Fruit fly (Drosophila melanogaster) whole organism, embryonic: ENCODE results near the gene Sb.
A peak's percentile ranks its signal among the peaks of the same experiment; 100 is the strongest.

Experiments
- Aef1 ChIP-seq: fragments of 200-800 bp; sonication (Bioruptor generic); IDR thresholded peaks from 3 replicates; pipeline ENCODE4 v1.3.6; 2022; ENCODE audit warnings: missing biosample characterization, missing genetic modification characterization
- Awh ChIP-seq: fragments of 200-800 bp; sonication (Bioruptor generic); IDR thresholded peaks from 2 replicates; pipeline ENCODE4, ENCODE4 v1.3.6; 2022; ENCODE audit warnings: missing biosample characterization, missing genetic modification characterization
- BEAF-32 ChIP-seq: fragments of 200-800 bp; sonication (Bioruptor generic); optimal IDR thresholded peaks from 3 replicates; lab custom pipeline; 2017; ENCODE audit warnings: missing biosample characterization, missing genetic modification characterization, mild to moderate bottlenecking, moderate library complexity, missing genetic modification reagents
- CG10431 ChIP-seq: fragments of 200-800 bp; sonication (Bioruptor generic); optimal IDR thresholded peaks from 3 replicates; lab custom pipeline; 2018; ENCODE audit warnings: missing biosample characterization, mild to moderate bottlenecking, missing genetic modification characterization
- CG11398 ChIP-seq: fragments of 200-800 bp; sonication (Bioruptor generic); optimal IDR thresholded peaks from 2 replicates; lab custom pipeline; 2016; ENCODE audit warnings: missing biosample characterization, missing genetic modification characterization
- CG1233 ChIP-seq: fragments of 200-800 bp; sonication (Bioruptor generic); optimal IDR thresholded peaks from 4 replicates; lab custom pipeline; 2018; ENCODE audit warnings: missing biosample characterization, mild to moderate bottlenecking, missing genetic modification characterization
- CG12769 ChIP-seq: fragments of 200-800 bp; sonication (Bioruptor generic); optimal IDR thresholded peaks from 2 replicates; lab custom pipeline; 2019; ENCODE audit warnings: missing biosample characterization, mild to moderate bottlenecking, missing genetic modification characterization, moderate library complexity
- CG14050 ChIP-seq: fragments of 200-800 bp; sonication (Bioruptor generic); IDR thresholded peaks from 3 replicates; pipeline ENCODE4 v1.3.6; 2022; ENCODE audit warnings: missing biosample characterization, missing genetic modification characterization
- CG14441 ChIP-seq: fragments of 200-800 bp; sonication (Bioruptor generic); IDR thresholded peaks from 2 replicates; pipeline ENCODE4 v1.3.6; 2022; ENCODE audit warnings: missing biosample characterization, missing genetic modification characterization
- CG14667 ChIP-seq: fragments of 200-800 bp; sonication (Bioruptor generic); IDR thresholded peaks from 2 replicates; pipeline ENCODE4 v1.3.6; 2022; ENCODE audit warnings: missing biosample characterization, missing genetic modification characterization
- CG14965 ChIP-seq: fragments of 200-800 bp; sonication (Bioruptor generic); optimal IDR thresholded peaks from 2 replicates; lab custom pipeline; 2016; ENCODE audit warnings: missing biosample characterization, missing genetic modification characterization, borderline replicate concordance
- CG15696 ChIP-seq: fragments of 200-800 bp; sonication (Bioruptor generic); optimal IDR thresholded peaks from 2 replicates; lab custom pipeline; 2019; ENCODE audit warnings: missing biosample characterization, mild to moderate bottlenecking, missing genetic modification characterization, moderate library complexity
- CG18262 ChIP-seq: fragments of 200-800 bp; optimal IDR thresholded peaks from 3 replicates; lab custom pipeline; 2019; ENCODE audit warnings: missing biosample characterization, mild to moderate bottlenecking, missing genetic modification characterization, moderate library complexity
- CG2116 ChIP-seq: fragments of 200-800 bp; sonication (Bioruptor generic); optimal IDR thresholded peaks from 3 replicates; lab custom pipeline; 2018; ENCODE audit warnings: missing biosample characterization, mild to moderate bottlenecking, missing genetic modification characterization
- CG2129 ChIP-seq: fragments of 200-800 bp; sonication (Bioruptor generic); IDR thresholded peaks from 2 replicates; pipeline ENCODE4 v1.3.6; 2022; ENCODE audit warnings: missing biosample characterization, missing genetic modification characterization; ENCODE audit not compliant: partially characterized antibody
- CG2202 ChIP-seq: fragments of 200-800 bp; sonication (Bioruptor generic); optimal IDR thresholded peaks from 2 replicates; lab custom pipeline; 2018; ENCODE audit warnings: missing biosample characterization, mild to moderate bottlenecking, missing genetic modification characterization
- CG3065 ChIP-seq: fragments of 200-800 bp; sonication (Bioruptor generic); optimal IDR thresholded peaks from 2 replicates; lab custom pipeline; 2016; ENCODE audit warnings: missing biosample characterization, missing genetic modification characterization
- CG4404 ChIP-seq: fragments of 200-800 bp; sonication (Bioruptor generic); IDR thresholded peaks from 2 replicates; pipeline ENCODE4 v1.3.6; 2022; ENCODE audit warnings: missing biosample characterization, missing genetic modification characterization
- CG7372 ChIP-seq: fragments of 200-800 bp; sonication (Bioruptor generic); IDR thresholded peaks from 2 replicates; pipeline ENCODE4 v1.3.6; 2022; ENCODE audit warnings: missing biosample characterization, missing genetic modification characterization
- CG8089 ChIP-seq: fragments of 200-800 bp; sonication (Bioruptor generic); optimal IDR thresholded peaks from 3 replicates; lab custom pipeline; 2016; ENCODE audit warnings: missing biosample characterization, missing genetic modification characterization
- CG8478 ChIP-seq: fragments of >200 bp; optimal IDR thresholded peaks from 2 replicates; lab custom pipeline; 2018
- CG8924 ChIP-seq: fragments of 200-800 bp; optimal IDR thresholded peaks from 3 replicates; lab custom pipeline; 2019; ENCODE audit warnings: missing biosample characterization, mild to moderate bottlenecking, missing genetic modification characterization, moderate library complexity
- Camta ChIP-seq: fragments of 200-800 bp; sonication (Bioruptor generic); optimal IDR thresholded peaks from 2 replicates; lab custom pipeline; 2016; ENCODE audit warnings: missing biosample characterization, missing genetic modification characterization
- HmgZ ChIP-seq: fragments of 200-800 bp; sonication (Bioruptor generic); optimal IDR thresholded peaks from 2 replicates; lab custom pipeline; 2018; ENCODE audit warnings: missing biosample characterization, mild to moderate bottlenecking, missing genetic modification characterization
- Hmr ChIP-seq: fragments of 200-800 bp; sonication (Bioruptor generic); optimal IDR thresholded peaks from 3 replicates; lab custom pipeline; 2017; ENCODE audit warnings: mild to moderate bottlenecking, missing biosample characterization, missing genetic modification reagents, missing genetic modification characterization
- Max ChIP-seq: fragments of 200-800 bp; sonication (Bioruptor generic); optimal IDR thresholded peaks from 2 replicates; lab custom pipeline; 2016; ENCODE audit warnings: missing biosample characterization, mild to moderate bottlenecking, missing genetic modification characterization
- Nf-YC ChIP-seq: fragments of 200-800 bp; optimal IDR thresholded peaks from 3 replicates; lab custom pipeline; 2019; ENCODE audit warnings: missing biosample characterization, mild to moderate bottlenecking, missing genetic modification characterization, moderate library complexity
- Oaz ChIP-seq: fragments of 200-800 bp; sonication (Bioruptor generic); IDR thresholded peaks from 2 replicates; pipeline ENCODE4 v1.3.6; 2022; ENCODE audit warnings: missing biosample characterization, missing genetic modification characterization
- PHDP ChIP-seq: fragments of 200-800 bp; sonication (Bioruptor generic); optimal IDR thresholded peaks from 3 replicates; lab custom pipeline; 2018; ENCODE audit warnings: missing biosample characterization, mild to moderate bottlenecking, missing genetic modification characterization, moderate library complexity
- Poxn ChIP-seq: fragments of 200-800 bp; sonication (Bioruptor generic); IDR thresholded peaks from 2 replicates; pipeline ENCODE4 v1.3.6; 2022; ENCODE audit warnings: missing biosample characterization, missing genetic modification characterization
- Taf1 ChIP-seq: fragments of 200-800 bp; sonication (Bioruptor generic); IDR thresholded peaks from 2 replicates; pipeline ENCODE4 v1.3.6; 2022; ENCODE audit warnings: missing biosample characterization, missing genetic modification characterization
- ash1 ChIP-seq: fragments of 200-800 bp; sonication (Bioruptor generic); optimal IDR thresholded peaks from 2 replicates; lab custom pipeline; 2018; ENCODE audit warnings: missing biosample characterization, mild to moderate bottlenecking, missing genetic modification characterization
- bcd ChIP-seq: fragments of 200-800 bp; sonication (Bioruptor generic); optimal IDR thresholded peaks from 2 replicates; lab custom pipeline; 2017; ENCODE audit warnings: missing biosample characterization, mild to moderate bottlenecking, missing genetic modification characterization
- cas ChIP-seq: fragments of 200-800 bp; sonication (Bioruptor generic); IDR thresholded peaks from 2 replicates; pipeline ENCODE4 v1.3.6; 2022; ENCODE audit warnings: missing biosample characterization, missing genetic modification characterization
- dmrt99B ChIP-seq: fragments of 200-800 bp; sonication (Bioruptor generic); optimal IDR thresholded peaks from 2 replicates; lab custom pipeline; 2018; ENCODE audit warnings: missing biosample characterization, mild to moderate bottlenecking, missing genetic modification characterization, moderate library complexity
- dysf ChIP-seq: fragments of 200-800 bp; sonication (Bioruptor generic); IDR thresholded peaks from 3 replicates; pipeline ENCODE4 v1.3.6; 2022; ENCODE audit warnings: missing biosample characterization, missing genetic modification characterization
- eve ChIP-seq, 2 experiments: fragments of >200 bp; optimal IDR thresholded peaks; 2 replicates each; lab custom pipeline; 2017; ENCODE audit warnings: missing biosample characterization in 2 of 2, missing genetic modification characterization in 2 of 2
- exex ChIP-seq: fragments of 200-800 bp; sonication (Bioruptor generic); optimal IDR thresholded peaks from 4 replicates; lab custom pipeline; 2018; ENCODE audit warnings: missing biosample characterization, mild to moderate bottlenecking, missing genetic modification characterization, moderate library complexity
- fd3F ChIP-seq: fragments of 200-800 bp; sonication (Bioruptor generic); optimal IDR thresholded peaks from 2 replicates; lab custom pipeline; 2018; ENCODE audit warnings: missing biosample characterization, mild to moderate bottlenecking, missing genetic modification characterization, moderate library complexity
- gfzf ChIP-seq: fragments of 200-800 bp; sonication (Bioruptor generic); optimal IDR thresholded peaks from 2 replicates; lab custom pipeline; 2016; ENCODE audit warnings: missing biosample characterization, mild to moderate bottlenecking, missing genetic modification characterization, moderate library complexity
- gsb-n ChIP-seq: fragments of 200-800 bp; sonication (Bioruptor generic); optimal IDR thresholded peaks from 3 replicates; lab custom pipeline; 2018; ENCODE audit warnings: missing biosample characterization, mild to moderate bottlenecking, missing genetic modification characterization
- hb ChIP-seq: fragments of 200-800 bp; sonication (Bioruptor generic); IDR thresholded peaks from 3 replicates; pipeline ENCODE4 v1.3.6; 2022; ENCODE audit warnings: missing biosample characterization, missing genetic modification characterization; ENCODE audit not compliant: partially characterized antibody
- nau ChIP-seq: fragments of 200-800 bp; sonication (Bioruptor generic); optimal IDR thresholded peaks from 3 replicates; lab custom pipeline; 2017; ENCODE audit warnings: missing biosample characterization, mild to moderate bottlenecking, missing genetic modification characterization, missing genetic modification reagents
- org-1 ChIP-seq: fragments of 200-800 bp; sonication (Bioruptor generic); optimal IDR thresholded peaks from 2 replicates; lab custom pipeline; 2017; ENCODE audit warnings: missing biosample characterization, missing genetic modification characterization
- peb ChIP-seq: fragments of 200-800 bp; sonication (Bioruptor generic); IDR thresholded peaks from 2 replicates; pipeline ENCODE4 v1.3.6; 2022; ENCODE audit warnings: missing biosample characterization, missing genetic modification characterization
- phol ChIP-seq: fragments of 200-800 bp; sonication (Bioruptor generic); optimal IDR thresholded peaks from 3 replicates; lab custom pipeline; 2018; ENCODE audit warnings: missing biosample characterization, mild to moderate bottlenecking, missing genetic modification characterization, moderate library complexity
- ranshi ChIP-seq: fragments of 200-800 bp; sonication (Bioruptor generic); IDR thresholded peaks from 2 replicates; pipeline ENCODE4 v1.3.6; 2022; ENCODE audit warnings: missing biosample characterization, missing genetic modification characterization
- slp2 ChIP-seq: fragments of 200-800 bp; sonication (Bioruptor generic); optimal IDR thresholded peaks from 2 replicates; lab custom pipeline; 2016; ENCODE audit warnings: missing biosample characterization, missing genetic modification characterization
- tx ChIP-seq: fragments of 200-800 bp; sonication (Bioruptor generic); optimal IDR thresholded peaks from 2 replicates; lab custom pipeline; 2016; ENCODE audit warnings: missing biosample characterization, missing genetic modification characterization
- wor ChIP-seq: fragments of 200-800 bp; sonication (Bioruptor generic); IDR thresholded peaks from 2 replicates; pipeline ENCODE4 v1.3.6; 2022; ENCODE audit warnings: missing biosample characterization, missing genetic modification characterization

Gene Sb

DNA sequence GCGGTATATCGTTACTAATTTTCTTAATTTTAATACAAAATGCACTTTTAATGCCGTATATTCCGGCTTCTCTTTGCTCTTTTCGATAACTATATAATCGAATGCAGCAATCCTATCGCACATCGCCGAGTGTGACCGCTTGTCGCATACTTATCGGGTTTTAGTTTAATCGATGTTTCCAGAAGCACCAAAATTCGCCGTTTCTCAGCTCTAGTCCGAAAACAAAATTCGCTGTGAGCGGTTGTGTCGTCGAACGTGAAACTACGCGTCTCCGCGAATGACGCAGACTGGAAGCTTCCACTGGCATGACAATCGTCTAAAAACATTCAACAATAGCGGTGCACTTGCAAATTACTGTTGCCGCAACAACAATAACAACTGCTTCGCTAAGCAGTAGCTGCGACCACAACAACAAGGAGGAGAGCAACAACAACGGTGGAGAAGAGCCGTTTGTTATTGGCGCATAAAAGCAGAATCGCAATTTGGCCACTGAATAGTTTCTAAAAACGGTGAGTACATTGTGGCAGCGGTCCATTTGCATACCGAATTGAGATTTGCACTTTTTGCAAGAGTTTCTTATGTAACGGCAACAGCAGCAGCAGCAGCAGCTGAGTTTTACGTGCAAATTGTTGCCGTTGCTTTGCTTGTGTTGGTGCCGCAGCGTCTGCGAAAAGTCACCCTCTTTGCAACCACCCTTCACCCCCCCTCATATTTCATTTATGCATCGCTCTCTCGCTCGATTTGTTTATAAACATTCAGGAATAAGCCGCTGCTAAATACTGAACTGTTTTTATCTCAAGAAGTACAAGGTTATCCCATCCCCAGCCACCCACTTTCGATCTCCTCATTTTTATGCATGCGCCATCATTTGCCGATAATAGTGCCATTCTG, 71.1 kb downstream of the Sb start, which contains the start of gene sra (continued):
- TF ChIP-seq CG14965 (GFP tag; lab: Kevin White, UChicago) (no peak), cas (GFP tag; lab: Robert Waterston, UW) (no peak), CG10431 (no peak), peb (GFP tag; lab: Robert Waterston, UW) (no peak), slp2 (GFP tag; lab: Kevin White, UChicago) (no peak), CG4404 (no peak), CG8089 (GFP tag; lab: Kevin White, UChicago) (no peak), CG8478 (lab: Kevin White, UChicago) (no peak), CG2202 (no peak), Max (GFP tag; lab: Kevin White, UChicago) (no peak), Taf1 (GFP tag; lab: Robert Waterston, UW) (no peak), CG8924 (tag; lab: Kevin White, UChicago) (peak; percentile 30), Hmr (GFP tag; lab: Kevin White, UChicago) (peak; percentile 62), ash1 (GFP tag; lab: Kevin White, UChicago) (peak; percentile 45), gfzf (peak; percentile 57), CG11398 (GFP tag; lab: Kevin White, UChicago) (peak; percentile 36), HmgZ (tag; lab: Kevin White, UChicago) (peak; percentile 81), CG15696 (tag; lab: Kevin White, UChicago) (no peak), CG12769 (no peak), Oaz (GFP tag; lab: Robert Waterston, UW) (no peak), CG14441 (GFP tag; lab: Robert Waterston, UW) (no peak), CG14667 (no peak), CG1233 (GFP tag; lab: Kevin White, UChicago) (peak; percentile 17), wor (GFP tag; lab: Robert Waterston, UW) (no peak), BEAF-32 (peak; percentile 94), Awh (GFP tag; lab: Robert Waterston, UW) (no peak), CG14050 (GFP tag; lab: Robert Waterston, UW) (no peak), dysf (no peak), nau (GFP tag; lab: Kevin White, UChicago) (no peak), Camta (GFP tag; lab: Kevin White, UChicago) (no peak), tx (GFP tag; lab: Kevin White, UChicago) (peak; percentile 16), exex (tag; lab: Kevin White, UChicago) (no peak), Aef1 (GFP tag; lab: Robert Waterston, UW) (no peak), eve (GFP tag; optimal IDR thresholded peaks at IDR 0.05; lab: Kevin White, UChicago) (no peak), CG2116 (GFP tag; lab: Kevin White, UChicago) (peak; percentile 79), Nf-YC (peak; percentile 56), phol (tag; lab: Kevin White, UChicago) (peak; percentile 41), CG18262 (peak; percentile 31), PHDP (tag; lab: Kevin White, UChicago) (peak; percentile 35), gsb-n (tag; lab: Kevin White, UChicago) (peak; percentile 20), CG7372 (GFP tag; lab: Robert Waterston, UW) (no peak), bcd (peak; percentile 1), dmrt99B (tag; lab: Kevin White, UChicago) (no peak), Poxn (GFP tag; lab: Robert Waterston, UW) (no peak), hb (GFP tag; lab: Robert Waterston, UW) (peak; percentile 96), ranshi (no peak), org-1 (GFP tag; lab: Kevin White, UChicago) (no peak), CG2129 (peak; percentile 91), fd3F (GFP tag; lab: Kevin White, UChicago) (no peak), CG3065 (GFP tag; lab: Kevin White, UChicago) (no peak)
